Worm (Caenorhabditis elegans): ENCODE data around the gene C16A11.4.

C16A11.4 gene

DNA sequence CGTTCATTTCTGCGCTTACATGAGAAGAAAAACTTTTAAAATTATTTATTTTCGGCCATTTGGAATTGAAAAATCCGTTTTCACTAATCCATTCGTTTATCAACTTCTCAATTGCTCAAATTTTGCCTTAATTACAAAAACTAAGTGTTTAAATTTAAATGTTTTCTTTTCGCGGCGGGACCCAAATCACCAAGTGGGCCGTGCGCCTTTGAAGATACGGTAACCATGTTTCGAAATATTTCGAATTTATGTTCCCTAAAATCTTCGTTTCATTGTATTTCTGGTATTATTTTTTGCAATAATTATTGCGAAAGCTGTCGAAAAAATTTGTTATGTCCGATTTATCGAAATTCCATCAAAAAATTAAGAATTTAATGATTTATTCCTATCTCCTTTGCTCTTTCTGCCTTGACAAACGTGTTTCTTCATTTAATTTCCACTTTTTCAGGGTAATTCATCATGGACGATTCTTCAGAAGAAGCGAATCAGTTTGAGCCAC is at the start of gene C16A11.4:
Gene C16A11.4 (plus strand): TSS at position 449 of the 499 bp plus-strand sequence.
- TF ChIP-seq efl-1 (GFP tag; optimal IDR thresholded peaks at IDR 0.05): peak; percentile 41
- TF ChIP-seq snpc-3.4 (tag; optimal IDR thresholded peaks at IDR 0.05): peak; percentile 70
- TF ChIP-seq sdz-38 (tag; optimal IDR thresholded peaks at IDR 0.05): no peak
- TF ChIP-seq madf-6 (GFP tag; IDR thresholded peaks at IDR 0.05): peak; percentile 86
- TF ChIP-seq snpc-4 (GFP tag; optimal IDR thresholded peaks at IDR 0.05): no peak
- peak in 1 of 4 experiments; percentile 33 for TF ChIP-seq snpc-4 (tag; optimal IDR thresholded peaks at IDR 0.05)
- peak; percentile 30; the same call in 1 of the 2 replicates for TF ChIP-seq D2030.7 (GFP tag; IDR thresholded peaks at IDR 0.05)
- TF ChIP-seq dox-1 (GFP tag; IDR thresholded peaks at IDR 0.05): peak; percentile 6; the same call in 1 of the 2 replicates
- peak; percentile 86 for TF ChIP-seq F33H1.4 (GFP tag; IDR thresholded peaks at IDR 0.05)
- TF ChIP-seq xnd-1 (tag; optimal IDR thresholded peaks at IDR 0.05): peak; percentile 87
- TF ChIP-seq snpc-1.3 (tag; optimal IDR thresholded peaks at IDR 0.05; ENCODE audit: insufficient read depth): peak; percentile 38
- TF ChIP-seq hmg-20 (GFP tag; IDR thresholded peaks at IDR 0.05): no peak
- TF ChIP-seq gei-17 (GFP tag; optimal IDR thresholded peaks at IDR 0.05): no peak
- peak; percentile 84 for TF ChIP-seq lsl-1 (GFP tag; optimal IDR thresholded peaks at IDR 0.05)
- peak; percentile 52 for TF ChIP-seq lin-54 (GFP tag; optimal IDR thresholded peaks at IDR 0.05)
- TF ChIP-seq F49E8.2 (tag; optimal IDR thresholded peaks at IDR 0.05; ENCODE audit: insufficient read depth): peak; percentile 31
- no peak for TF ChIP-seq bed-2 (GFP tag; IDR thresholded peaks at IDR 0.05)
- TF ChIP-seq madf-8 (GFP tag; conservative IDR thresholded peaks at IDR 0.05): peak; percentile 55

- TF ChIP-seq let-607 (tag; optimal IDR thresholded peaks at IDR 0.05) (no peak), snpc-1.3 (tag; optimal IDR thresholded peaks at IDR 0.05; ENCODE audit: insufficient read depth) (no peak), rcor-1 (GFP tag; IDR thresholded peaks at IDR 0.05) (no peak), ceh-27 (GFP tag; optimal IDR thresholded peaks at IDR 0.05) (no peak), lag-1 (GFP tag; IDR thresholded peaks at IDR 0.05) (no peak), dpl-1 (GFP tag; optimal IDR thresholded peaks at IDR 0.05) (no peak)
These were observed 48.0 kb upstream of the C16A11.4 start, which contains the start of gene R03H10.7 for ce11 chrII:4178838-4179237. Gene R03H10.7, minus strand, starts transcription at chrII:4178938.

ce11 chrII:4179897-4180296 is 46.9 kb upstream of the C16A11.4 start, which contains the start of gene R03H10.1:
Gene R03H10.1, plus strand, starts transcription at chrII:4180248.
- TF ChIP-seq F37B4.10 (GFP tag; IDR thresholded peaks at IDR 0.05) (no peak), Y67H2A.10 (GFP tag; conservative IDR thresholded peaks at IDR 0.05) (no peak), hlh-12 (tag; optimal IDR thresholded peaks at IDR 0.05) (no peak), nhr-80 (tag; optimal IDR thresholded peaks at IDR 0.05) (peak; percentile 21), ztf-18 (tag; optimal IDR thresholded peaks at IDR 0.05) (no peak), egl-18 (GFP tag; IDR thresholded peaks at IDR 0.05) (no peak), snpc-1.1 (tag; optimal IDR thresholded peaks at IDR 0.05; ENCODE audit: insufficient read depth) (no peak), hmg-20 (GFP tag; IDR thresholded peaks at IDR 0.05) (no peak), nhr-90 (tag; optimal IDR thresholded peaks at IDR 0.05) (no peak), F57A8.1 (GFP tag; optimal IDR thresholded peaks at IDR 0.05) (no peak), cebp-1 (GFP tag; IDR thresholded peaks at IDR 0.05) (no peak), cebp-1 (tag; optimal IDR thresholded peaks at IDR 0.05) (peak; percentile 20)

DNA sequence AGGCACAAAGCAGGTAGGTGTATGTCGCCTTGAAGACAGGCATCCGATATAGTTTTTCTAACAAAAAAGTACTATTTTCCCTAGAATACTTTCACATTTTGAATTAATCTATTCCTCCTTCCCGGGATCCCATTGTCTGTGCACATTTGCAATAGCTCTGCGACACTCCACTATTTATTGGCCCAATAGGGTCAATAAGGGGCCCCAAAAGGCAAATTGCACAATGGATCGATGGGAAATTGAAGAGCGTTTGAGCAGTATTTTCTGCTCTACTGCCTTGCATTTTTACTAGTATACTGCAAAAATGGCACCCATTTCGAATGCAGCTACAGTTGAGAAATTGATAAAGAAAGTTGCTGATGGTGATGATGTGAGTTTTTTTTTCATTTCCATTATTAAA is 44.5 kb upstream of the C16A11.4 start, which contains the start of gene R03H10.11:
Gene R03H10.11 (plus strand): TSS at position 301 of the 400 bp plus-strand sequence.
- TF ChIP-seq Y56A3A.18 (GFP tag; IDR thresholded peaks at IDR 0.05) (no peak), mcd-1 (GFP tag; IDR thresholded peaks at IDR 0.05) (no peak), nhr-179 (tag; optimal IDR thresholded peaks at IDR 0.05) (no peak), F57A8.1 (GFP tag; optimal IDR thresholded peaks at IDR 0.05) (no peak), ccch-3 (GFP tag; optimal IDR thresholded peaks at IDR 0.05) (no peak), F49E8.2 (tag; optimal IDR thresholded peaks at IDR 0.05; ENCODE audit: insufficient read depth) (no peak), cebp-2 (GFP tag; IDR thresholded peaks at IDR 0.05) (no peak), tbp1 (GFP tag; optimal IDR thresholded peaks at IDR 0.05) (no peak), lin-40 (tag; optimal IDR thresholded peaks at IDR 0.05) (no peak), ceh-58 (GFP tag; IDR thresholded peaks at IDR 0.05) (no peak), rpc-1 (optimal IDR thresholded peaks at IDR 0.05) (no peak), rpc-1 (tag; optimal IDR thresholded peaks at IDR 0.05) (no peak), lin-26 (GFP tag; IDR thresholded peaks at IDR 0.05) (no peak), mes-4 (tag; optimal IDR thresholded peaks at IDR 0.05) (no peak)

All from whole organism, young adult.